Fruit fly (Drosophila melanogaster): ENCODE measurements around the gene CG32262.

DNA sequence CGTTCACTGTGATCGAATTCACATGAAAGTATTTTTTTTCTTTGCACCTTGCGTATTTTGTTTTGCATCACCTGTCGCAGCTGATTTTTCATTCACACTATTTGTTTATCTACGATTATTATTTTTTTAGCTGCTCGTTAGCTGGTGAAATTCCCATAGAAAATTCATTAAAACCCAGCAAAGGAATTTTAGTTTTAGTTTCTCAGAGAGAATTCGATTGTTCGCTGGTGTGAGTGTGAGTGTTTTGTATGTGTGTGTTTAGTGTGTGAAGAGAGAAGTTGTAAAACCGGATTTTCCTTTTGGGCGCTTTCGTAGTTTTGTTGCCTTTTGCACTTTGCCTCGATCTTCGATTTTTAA lies 22.9 kb downstream of the CG32262 start:
- TF ChIP-seq CG6163 (GFP tag; IDR thresholded peaks at IDR 0.05) = no peak
- TF ChIP-seq CG8119 (GFP tag; IDR thresholded peaks at IDR 0.05) = no peak
- TF ChIP-seq net (GFP tag; optimal IDR thresholded peaks at IDR 0.05) = no peak
- no peak for TF ChIP-seq fkh (GFP tag; optimal IDR thresholded peaks at IDR 0.05)
- TF ChIP-seq CG15336 (GFP tag; IDR thresholded peaks at IDR 0.05) = no peak
- no peak for TF ChIP-seq svp (GFP tag)
- no peak for TF ChIP-seq CG8632 (GFP tag; optimal IDR thresholded peaks at IDR 0.05)
- no peak for TF ChIP-seq Gug (GFP tag; IDR thresholded peaks at IDR 0.05)

All from whole organism, prepupa.